Fruit fly (Drosophila melanogaster): Measurements from ENCODE around the gene TP53INP.

Gene TP53INP

DNA sequence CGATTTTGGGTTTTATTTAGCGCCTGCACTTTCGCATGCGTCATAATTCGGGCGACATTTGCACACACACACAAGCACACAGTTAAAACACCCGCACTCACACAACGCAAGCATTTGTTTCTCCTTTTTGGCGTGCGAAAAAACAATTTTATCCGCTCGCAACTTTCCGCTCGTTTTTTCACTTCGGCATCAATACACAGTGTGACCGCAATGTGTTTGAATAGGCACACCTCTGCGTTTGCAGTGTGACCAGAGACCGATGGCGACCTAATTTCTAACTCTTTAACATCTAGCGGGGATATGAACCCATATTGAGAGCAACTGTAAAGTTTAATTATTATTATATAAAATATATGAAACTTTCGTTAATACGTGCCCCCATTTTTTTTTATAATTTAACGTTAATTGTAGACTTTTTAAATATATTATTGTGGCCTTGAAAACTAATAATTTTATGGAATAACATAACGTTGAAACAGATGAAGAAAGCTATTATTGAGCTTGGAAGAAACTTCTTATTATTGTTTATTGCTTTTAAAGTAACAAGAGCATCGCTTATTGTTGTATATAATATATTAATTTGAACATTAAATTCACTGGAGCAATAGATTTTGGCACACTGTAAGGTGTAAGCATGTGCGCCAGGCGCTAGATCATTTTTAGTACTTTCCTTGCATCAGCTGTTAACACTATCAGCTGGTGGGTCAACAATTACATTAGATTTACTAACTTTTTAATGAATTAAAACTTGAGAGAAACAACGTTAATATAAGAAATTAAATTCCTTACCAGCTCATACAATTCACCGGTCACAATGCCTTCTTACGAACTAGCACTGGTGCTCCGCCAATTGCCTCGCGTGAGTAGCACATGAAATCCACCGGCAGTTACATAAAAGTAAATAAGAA is 42.6 kb upstream of the TP53INP start, which contains the start of the genes Cip4 and mRpS6 (continued):
- TF ChIP-seq danr (GFP tag; IDR thresholded peaks at IDR 0.05) = peak; percentile 73
- TF ChIP-seq CG32767 (GFP tag; IDR thresholded peaks at IDR 0.05) = peak; percentile 73
- no peak for TF ChIP-seq CG10321 (GFP tag; IDR thresholded peaks at IDR 0.05)
- TF ChIP-seq HLH54F (GFP tag; optimal IDR thresholded peaks at IDR 0.05) = peak; percentile 39
- TF ChIP-seq pum (GFP tag; optimal IDR thresholded peaks at IDR 0.05) = peak; percentile 43
- peak; percentile 69 for TF ChIP-seq ATbp (GFP tag; optimal IDR thresholded peaks at IDR 0.05)
- TF ChIP-seq CG4424 (GFP tag; optimal IDR thresholded peaks at IDR 0.05) = peak; percentile 70
- peak; percentile 20 for TF ChIP-seq Atf3 (GFP tag; optimal IDR thresholded peaks at IDR 0.05)
- TF ChIP-seq CG4360 (GFP tag; IDR thresholded peaks at IDR 0.05) = no peak
- TF ChIP-seq btn (GFP tag; optimal IDR thresholded peaks at IDR 0.05) = no peak
- TF ChIP-seq usp (GFP tag; optimal IDR thresholded peaks at IDR 0.05) = no peak
- TF ChIP-seq CG4617 (GFP tag; optimal IDR thresholded peaks at IDR 0.05; ENCODE audit: borderline replicate concordance) = peak; percentile 53
- peak; percentile 45 for TF ChIP-seq exex (tag; optimal IDR thresholded peaks at IDR 0.05)
- TF ChIP-seq lbe (GFP tag; optimal IDR thresholded peaks at IDR 0.05) = no peak
- peak; percentile 51; the same call in 1 of the 2 replicates for TF ChIP-seq lmd (GFP tag; IDR thresholded peaks at IDR 0.05)
- peak; percentile 61; the same call in 1 of the 2 replicates for TF ChIP-seq CG43689 (GFP tag; IDR thresholded peaks at IDR 0.05)
- TF ChIP-seq oc (tag; optimal IDR thresholded peaks at IDR 0.05) = peak; percentile 59
- TF ChIP-seq CG18764 (GFP tag; optimal IDR thresholded peaks at IDR 0.05) = no peak
- no peak for TF ChIP-seq CG14860 (GFP tag; IDR thresholded peaks at IDR 0.05; ENCODE audit: partially characterized antibody)
- peak; percentile 61; the same call in 2 of the 3 replicates for TF ChIP-seq ase (GFP tag; IDR thresholded peaks at IDR 0.05)
- TF ChIP-seq mam (GFP tag; optimal IDR thresholded peaks at IDR 0.05) = no peak
- TF ChIP-seq ab (GFP tag; optimal IDR thresholded peaks at IDR 0.05) = no peak
- no peak for TF ChIP-seq fd96Cb (tag; optimal IDR thresholded peaks at IDR 0.05)
- TF ChIP-seq ems (GFP tag; optimal IDR thresholded peaks at IDR 0.05) = peak; percentile 61
- no peak for TF ChIP-seq tin (GFP tag; optimal IDR thresholded peaks at IDR 0.05)
- peak; percentile 46 for TF ChIP-seq Adf1 (GFP tag; IDR thresholded peaks at IDR 0.05)
- TF ChIP-seq pita (GFP tag; optimal IDR thresholded peaks at IDR 0.05) = peak; percentile 54
- TF ChIP-seq CG1832 (GFP tag; optimal IDR thresholded peaks at IDR 0.05) = no peak
- TF ChIP-seq CG2889 (GFP tag; IDR thresholded peaks at IDR 0.05) = peak; percentile 83
- TF ChIP-seq esg (GFP tag; conservative IDR thresholded peaks at IDR 0.05) = peak; percentile 87
- no peak for TF ChIP-seq CG6272 (GFP tag; IDR thresholded peaks at IDR 0.05)
- TF ChIP-seq hbn (GFP tag; IDR thresholded peaks at IDR 0.05; ENCODE audit: partially characterized antibody) = no peak
- TF ChIP-seq kay (GFP tag; optimal IDR thresholded peaks at IDR 0.05) = peak; percentile 65
- TF ChIP-seq CG14965 (GFP tag; optimal IDR thresholded peaks at IDR 0.05; ENCODE audit: borderline replicate concordance) = no peak
- no peak for TF ChIP-seq CG15696 (tag; optimal IDR thresholded peaks at IDR 0.05)
- no peak for TF ChIP-seq CG6254 (GFP tag; optimal IDR thresholded peaks at IDR 0.05)
- no peak for TF ChIP-seq CG7271 (tag; optimal IDR thresholded peaks at IDR 0.05)
- TF ChIP-seq sd (tag; optimal IDR thresholded peaks at IDR 0.05) = no peak
- peak; percentile 72 for TF ChIP-seq Hsf (GFP tag; optimal IDR thresholded peaks at IDR 0.05)
- TF ChIP-seq sug (tag; optimal IDR thresholded peaks at IDR 0.05) = peak; percentile 86
- TF ChIP-seq cg (GFP tag; optimal IDR thresholded peaks at IDR 0.05) = peak; percentile 69
- TF ChIP-seq crp (GFP tag; optimal IDR thresholded peaks at IDR 0.05) = peak in 1 of 2 experiments; percentile 87
- TF ChIP-seq Usf (GFP tag; optimal IDR thresholded peaks at IDR 0.05) = peak; percentile 67
- peak; percentile 66 for TF ChIP-seq CG12104 (GFP tag; optimal IDR thresholded peaks at IDR 0.05)
- TF ChIP-seq CG42726 (GFP tag; IDR thresholded peaks at IDR 0.05; ENCODE audit: partially characterized antibody) = peak; percentile 81
- TF ChIP-seq H15 (GFP tag; IDR thresholded peaks at IDR 0.05) = 0 out of 3 replicates have a peak, but pooled peaks have one; percentile 48
- TF ChIP-seq chinmo (GFP tag; IDR thresholded peaks at IDR 0.05; ENCODE audit: partially characterized antibody) = peak; percentile 77; the same call in 3 of the 4 replicates
- no peak for TF ChIP-seq Side (GFP tag; optimal IDR thresholded peaks at IDR 0.05)
